Worm (Caenorhabditis elegans): ENCODE measurements around the gene lev-8.

ce11 chrX:11536408-11536807, 24.3 kb upstream of the lev-8 start, which contains the start of gene C35C5.9:
- TF ChIP-seq ztf-29 (GFP tag; IDR thresholded peaks at IDR 0.05) (no peak), cog-1 (tag; optimal IDR thresholded peaks at IDR 0.05) (no peak), med-1 (GFP tag; optimal IDR thresholded peaks at IDR 0.05; ENCODE audit: insufficient read depth) (no peak), flt-1 (GFP tag; IDR thresholded peaks at IDR 0.05) (no peak), ref-1 (GFP tag; conservative IDR thresholded peaks at IDR 0.05) (no peak), ztf-23 (GFP tag; IDR thresholded peaks at IDR 0.05) (no peak), klf-2 (GFP tag; conservative IDR thresholded peaks at IDR 0.05) (no peak), T22C8.4 (GFP tag; IDR thresholded peaks at IDR 0.05) (no peak), tab-1 (GFP tag; IDR thresholded peaks at IDR 0.05) (no peak)
